Fruit fly (Drosophila melanogaster): ENCODE measurements around the gene CG12219.

Gene CG12219

DNA sequence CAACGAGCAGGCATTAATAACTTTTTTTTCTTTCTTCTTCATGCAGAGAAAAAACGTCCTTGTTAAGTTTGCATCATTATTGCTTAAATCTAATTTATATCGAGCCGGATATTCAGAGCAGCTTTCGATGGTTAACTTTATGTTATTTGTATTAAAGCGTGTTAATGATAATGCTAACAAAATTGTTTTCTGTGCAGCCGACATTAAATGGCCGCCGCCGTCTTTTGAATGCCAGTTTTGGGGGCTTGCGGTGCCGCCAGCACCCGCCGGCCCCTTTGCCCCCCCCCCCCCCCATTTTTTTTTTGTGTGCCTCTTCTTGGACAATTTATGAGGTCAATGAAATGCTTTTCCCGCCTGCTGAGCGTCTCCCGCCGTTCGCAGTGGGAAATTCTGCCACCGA is 10.4 kb upstream of the CG12219 start (continued):
- peak; percentile 8 for TF ChIP-seq CG15269 (tag; optimal IDR thresholded peaks at IDR 0.05)
- 0 out of 2 replicates have a peak, but pooled peaks have one; percentile 27 for TF ChIP-seq ranshi (GFP tag; IDR thresholded peaks at IDR 0.05)
- TF ChIP-seq gem (tag; optimal IDR thresholded peaks at IDR 0.05) = peak; percentile 40
- TF ChIP-seq CG1603 (tag; optimal IDR thresholded peaks at IDR 0.05) = peak; percentile 3
- TF ChIP-seq CG7556 (GFP tag; optimal IDR thresholded peaks at IDR 0.05) = peak; percentile 18
- TF ChIP-seq pan (optimal IDR thresholded peaks at IDR 0.05) = no peak
- TF ChIP-seq pan (GFP tag; optimal IDR thresholded peaks at IDR 0.05 in 1 of 2, IDR thresholded peaks at IDR 0.05 in 1 of 2) = peak in 1 of 2 experiments; percentile 10
- peak; percentile 41; the same call in 1 of the 2 replicates for TF ChIP-seq sob (GFP tag; IDR thresholded peaks at IDR 0.05)
- TF ChIP-seq gsb (GFP tag; IDR thresholded peaks at IDR 0.05) = no peak
- TF ChIP-seq zfh1 (GFP tag; IDR thresholded peaks at IDR 0.05) = peak; percentile 55; the same call in 2 of the 3 replicates
- TF ChIP-seq Aef1 (GFP tag; IDR thresholded peaks at IDR 0.05) = peak; percentile 15; the same call in 1 of the 3 replicates
- TF ChIP-seq Ets65A (GFP tag) = no peak
- TF ChIP-seq prd (optimal IDR thresholded peaks at IDR 0.05) = no peak
- TF ChIP-seq prd (GFP tag; IDR thresholded peaks at IDR 0.05) = peak; percentile 26; the same call in 1 of the 3 replicates
- TF ChIP-seq dmrt99B (tag; optimal IDR thresholded peaks at IDR 0.05) = peak; percentile 52
- no peak for TF ChIP-seq CG13894 (tag; optimal IDR thresholded peaks at IDR 0.05)
- peak in 1 of 2 experiments; percentile 1 for TF ChIP-seq Hr51 (GFP tag; optimal IDR thresholded peaks at IDR 0.05)
- peak; percentile 34 for TF ChIP-seq unpg (GFP tag; optimal IDR thresholded peaks at IDR 0.05)
- TF ChIP-seq bsh (GFP tag; optimal IDR thresholded peaks at IDR 0.05) = peak in 1 of 2 experiments; percentile 29
- TF ChIP-seq CG2712 (tag; optimal IDR thresholded peaks at IDR 0.05) = peak; percentile 9
- TF ChIP-seq grau (tag; optimal IDR thresholded peaks at IDR 0.05) = peak; percentile 17
- TF ChIP-seq Sox102F (GFP tag; optimal IDR thresholded peaks at IDR 0.05) = peak; percentile 35
- TF ChIP-seq dysf (GFP tag; IDR thresholded peaks at IDR 0.05) = peak; percentile 49; the same call in 2 of the 3 replicates
- TF ChIP-seq phol (tag; optimal IDR thresholded peaks at IDR 0.05) = peak; percentile 2
- TF ChIP-seq lmd (GFP tag; IDR thresholded peaks at IDR 0.05) = peak; percentile 28; the same call in 1 of the 2 replicates
- TF ChIP-seq row (GFP tag; IDR thresholded peaks at IDR 0.05) = peak; percentile 54
- peak; percentile 44; the same call in 1 of the 2 replicates for TF ChIP-seq Ptx1 (GFP tag; IDR thresholded peaks at IDR 0.05)
- TF ChIP-seq CG11504 (tag; optimal IDR thresholded peaks at IDR 0.05) = peak; percentile 42
- no peak for TF ChIP-seq hkb (optimal IDR thresholded peaks at IDR 0.05)
- 0 out of 2 replicates have a peak, but pooled peaks have one; percentile 26 for TF ChIP-seq hkb (GFP tag; IDR thresholded peaks at IDR 0.05)
- TF ChIP-seq Ada2b (GFP tag; IDR thresholded peaks at IDR 0.05) = 0 out of 2 replicates have a peak, but pooled peaks have one; percentile 23
- 0 out of 2 replicates have a peak, but pooled peaks have one; percentile 41 for TF ChIP-seq slbo (GFP tag; IDR thresholded peaks at IDR 0.05)
- peak; percentile 35 for TF ChIP-seq CG2120 (GFP tag; optimal IDR thresholded peaks at IDR 0.05)
- peak; percentile 21 for TF ChIP-seq Blimp-1 (GFP tag; optimal IDR thresholded peaks at IDR 0.05)
- TF ChIP-seq Adf1 (GFP tag; IDR thresholded peaks at IDR 0.05) = peak; percentile 23; the same call in 1 of the 2 replicates
- TF ChIP-seq CG5245 (GFP tag; optimal IDR thresholded peaks at IDR 0.05) = no peak

DNA sequence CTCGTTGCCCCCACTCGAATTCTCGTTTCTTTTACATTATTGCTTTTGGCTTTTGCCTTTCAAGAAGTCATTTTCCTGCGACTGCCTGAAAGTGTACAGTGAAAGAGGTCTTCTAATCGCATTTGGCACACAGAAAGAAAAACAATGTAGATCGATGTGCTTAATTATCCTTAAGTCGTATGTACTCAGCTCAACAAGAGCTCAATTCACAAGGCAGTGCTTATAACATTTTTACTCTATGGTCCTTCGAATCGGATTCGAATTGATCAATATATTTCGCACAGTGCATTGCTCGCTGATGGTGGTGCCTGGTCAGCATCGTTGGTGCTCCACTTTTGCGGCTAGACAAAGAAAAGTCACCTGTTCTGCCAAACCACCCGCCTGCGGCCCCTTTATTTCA is 9.3 kb upstream of the CG12219 start:
- TF ChIP-seq CG15601 (tag; optimal IDR thresholded peaks at IDR 0.05) = no peak
- TF ChIP-seq CTCF (GFP tag; optimal IDR thresholded peaks at IDR 0.05) = no peak
- no peak for TF ChIP-seq CG10274 (GFP tag; optimal IDR thresholded peaks at IDR 0.05)
- TF ChIP-seq MESR4 (GFP tag; optimal IDR thresholded peaks at IDR 0.05) = no peak
- peak; percentile 54 for TF ChIP-seq CG12769 (tag; optimal IDR thresholded peaks at IDR 0.05)
- no peak for TF ChIP-seq knrl (GFP tag; IDR thresholded peaks at IDR 0.05; ENCODE audit: partially characterized antibody)
- no peak for TF ChIP-seq CG6272 (GFP tag; IDR thresholded peaks at IDR 0.05)
- no peak for TF ChIP-seq CG13287 (GFP tag; IDR thresholded peaks at IDR 0.05; ENCODE audit: partially characterized antibody)
- peak; percentile 9 for TF ChIP-seq Xbp1 (GFP tag; optimal IDR thresholded peaks at IDR 0.05)
- no peak for TF ChIP-seq pita (GFP tag; optimal IDR thresholded peaks at IDR 0.05)
- no peak for TF ChIP-seq grn (GFP tag; optimal IDR thresholded peaks at IDR 0.05)
- TF ChIP-seq exex (tag; optimal IDR thresholded peaks at IDR 0.05) = no peak
- no peak for TF ChIP-seq seq (GFP tag; IDR thresholded peaks at IDR 0.05)
- peak; percentile 32 for TF ChIP-seq CG2120 (GFP tag; optimal IDR thresholded peaks at IDR 0.05)
- peak; percentile 31 for TF ChIP-seq ind (GFP tag; optimal IDR thresholded peaks at IDR 0.05)
- no peak for TF ChIP-seq gsb-n (tag; optimal IDR thresholded peaks at IDR 0.05)
- no peak for TF ChIP-seq ash1 (GFP tag; optimal IDR thresholded peaks at IDR 0.05)
- TF ChIP-seq Fer1 (GFP tag; optimal IDR thresholded peaks at IDR 0.05) = peak; percentile 22
